Worm (Caenorhabditis elegans): Measurements from ENCODE around the gene aagr-3.
A peak's percentile ranks its signal among the peaks of the same experiment; 100 is the strongest.

ce11 chrV:9733920-9734454, 4.7 kb upstream of the aagr-3 start, which contains the start of gene cal-7:
- no peak for TF ChIP-seq mef-2 (tag; optimal IDR thresholded peaks at IDR 0.05)
- no peak for TF ChIP-seq lin-35 (GFP tag; optimal IDR thresholded peaks at IDR 0.05)
- no peak for TF ChIP-seq fkh-10 (GFP tag; optimal IDR thresholded peaks at IDR 0.05)
- TF ChIP-seq egl-13 (tag; optimal IDR thresholded peaks at IDR 0.05), result peak; percentile 1
- no peak for TF ChIP-seq efl-1 (optimal IDR thresholded peaks at IDR 0.05)
- no peak for TF ChIP-seq efl-1 (GFP tag; optimal IDR thresholded peaks at IDR 0.05 in 1 of 2)
- TF ChIP-seq aha-1 (tag; optimal IDR thresholded peaks at IDR 0.05), result no peak
- TF ChIP-seq elt-2 (tag; optimal IDR thresholded peaks at IDR 0.05), result no peak
- no peak for TF ChIP-seq mep-1 (tag; optimal IDR thresholded peaks at IDR 0.05)
- TF ChIP-seq ztf-4 (tag; optimal IDR thresholded peaks at IDR 0.05), result peak; percentile 35
- no peak for TF ChIP-seq unc-62 (GFP tag; optimal IDR thresholded peaks at IDR 0.05)
- no peak for TF ChIP-seq ztf-11 (tag; optimal IDR thresholded peaks at IDR 0.05)
